Worm (Caenorhabditis elegans): ENCODE results near the gene F20G2.1.

The F20G2.1 gene

DNA sequence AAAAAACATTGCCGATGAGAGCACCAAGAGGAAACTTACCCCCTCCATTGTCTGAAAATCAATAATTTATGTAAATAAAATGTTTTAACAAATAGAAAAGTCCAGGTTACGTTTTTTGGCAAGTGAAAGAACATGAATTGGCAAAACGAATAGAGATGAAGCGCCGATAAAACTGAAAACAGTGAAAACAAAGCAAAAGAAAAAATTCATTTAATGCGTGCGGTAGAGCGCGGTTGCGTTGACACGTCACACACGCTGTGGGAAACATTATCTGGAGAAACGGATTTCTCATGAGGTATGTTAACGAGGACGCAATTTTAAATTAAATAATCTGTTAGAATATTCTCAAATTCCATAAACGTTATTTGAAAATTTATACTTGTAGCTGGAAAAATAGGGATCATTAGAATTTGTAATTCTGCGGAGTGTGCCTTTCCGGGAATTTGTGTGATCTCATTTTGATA is 38.1 kb downstream of the F20G2.1 start, which contains the start of gene zipt-9 (continued):
- peak; percentile 70 for TF ChIP-seq unc-3 (GFP tag; conservative IDR thresholded peaks at IDR 0.05)
- peak; percentile 73 for TF ChIP-seq unc-3 (tag; optimal IDR thresholded peaks at IDR 0.05)
- TF ChIP-seq fkh-10 (GFP tag; optimal IDR thresholded peaks at IDR 0.05), result no peak
- TF ChIP-seq dve-1 (tag; optimal IDR thresholded peaks at IDR 0.05), result no peak
- peak; percentile 92 for TF ChIP-seq rnt-1 (tag; optimal IDR thresholded peaks at IDR 0.05)
- TF ChIP-seq pag-3 (tag; optimal IDR thresholded peaks at IDR 0.05; ENCODE audit: borderline replicate concordance), result peak; percentile 61
- TF ChIP-seq ceh-45 (GFP tag; IDR thresholded peaks at IDR 0.05), result no peak
- TF ChIP-seq dmd-4 (tag; optimal IDR thresholded peaks at IDR 0.05; ENCODE audit: borderline replicate concordance), result peak; percentile 43
- TF ChIP-seq unc-42 (tag; optimal IDR thresholded peaks at IDR 0.05), result peak; percentile 98
- TF ChIP-seq sdc-2 (tag; optimal IDR thresholded peaks at IDR 0.05), result peak; percentile 51
- TF ChIP-seq sox-2 (GFP tag; IDR thresholded peaks at IDR 0.05), result no peak
- TF ChIP-seq C08G9.2 (tag; optimal IDR thresholded peaks at IDR 0.05), result peak; percentile 95
- peak; percentile 87 for TF ChIP-seq lim-6 (tag; optimal IDR thresholded peaks at IDR 0.05)
- TF ChIP-seq pax-1 (tag; optimal IDR thresholded peaks at IDR 0.05), result no peak
- TF ChIP-seq ets-4 (tag; optimal IDR thresholded peaks at IDR 0.05), result peak; percentile 95
- TF ChIP-seq hlh-15 (tag; optimal IDR thresholded peaks at IDR 0.05), result peak; percentile 79
- peak; percentile 68 for TF ChIP-seq unc-86 (tag; optimal IDR thresholded peaks at IDR 0.05)
- TF ChIP-seq T23F11.4 (GFP tag; optimal IDR thresholded peaks at IDR 0.05), result peak; percentile 12
- no peak for TF ChIP-seq pros-1 (tag; optimal IDR thresholded peaks at IDR 0.05)
- TF ChIP-seq nhr-11 (tag; optimal IDR thresholded peaks at IDR 0.05), result no peak
- no peak for TF ChIP-seq npax-4 (tag; optimal IDR thresholded peaks at IDR 0.05)
- TF ChIP-seq eyg-1 (tag; optimal IDR thresholded peaks at IDR 0.05), result no peak
- TF ChIP-seq C38D4.7 (GFP tag; optimal IDR thresholded peaks at IDR 0.05), result no peak
- TF ChIP-seq ceh-19 (GFP tag; optimal IDR thresholded peaks at IDR 0.05), result peak; percentile 22
- TF ChIP-seq ceh-34 (tag; optimal IDR thresholded peaks at IDR 0.05), result peak; percentile 89
- TF ChIP-seq ztf-16 (tag; optimal IDR thresholded peaks at IDR 0.05), result peak; percentile 62
- TF ChIP-seq K02D7.2 (tag; optimal IDR thresholded peaks at IDR 0.05), result no peak
- no peak for TF ChIP-seq ceh-24 (tag; optimal IDR thresholded peaks at IDR 0.05)
- peak; percentile 99 for TF ChIP-seq ceh-31 (tag; optimal IDR thresholded peaks at IDR 0.05)
- no peak for TF ChIP-seq pat-9 (tag; optimal IDR thresholded peaks at IDR 0.05)
- TF ChIP-seq ceh-6 (GFP tag; optimal IDR thresholded peaks at IDR 0.05), result peak; percentile 24
- TF ChIP-seq K09A11.1 (tag; optimal IDR thresholded peaks at IDR 0.05; ENCODE audit: insufficient read depth), result no peak
- peak; percentile 95 for TF ChIP-seq tbx-7 (tag; optimal IDR thresholded peaks at IDR 0.05)
- no peak for TF ChIP-seq hlh-13 (GFP tag; optimal IDR thresholded peaks at IDR 0.05)
- TF ChIP-seq hlh-30 (tag; optimal IDR thresholded peaks at IDR 0.05; ENCODE audit: insufficient read depth), result no peak
- peak; percentile 87 for TF ChIP-seq F13H6.1 (tag; optimal IDR thresholded peaks at IDR 0.05)
- TF ChIP-seq unc-55 (GFP tag; optimal IDR thresholded peaks at IDR 0.05), result no peak
- peak; percentile 96 for TF ChIP-seq ref-2 (tag; optimal IDR thresholded peaks at IDR 0.05)
- peak; percentile 76 for TF ChIP-seq ceh-18 (tag; optimal IDR thresholded peaks at IDR 0.05)
- peak; percentile 91 for TF ChIP-seq zip-5 (tag; optimal IDR thresholded peaks at IDR 0.05)
- TF ChIP-seq ceh-2 (tag; optimal IDR thresholded peaks at IDR 0.05), result peak; percentile 94
- peak; percentile 41 for TF ChIP-seq pha-2 (tag; optimal IDR thresholded peaks at IDR 0.05)
- TF ChIP-seq ceh-48 (tag; optimal IDR thresholded peaks at IDR 0.05), result no peak
- no peak for TF ChIP-seq ama-1 (optimal IDR thresholded peaks at IDR 0.05)
- peak; percentile 90 for TF ChIP-seq fax-1 (tag; optimal IDR thresholded peaks at IDR 0.05)
- TF ChIP-seq sox-4 (tag; optimal IDR thresholded peaks at IDR 0.05), result no peak
- peak; percentile 38 for TF ChIP-seq che-1 (tag; optimal IDR thresholded peaks at IDR 0.05)
- no peak for TF ChIP-seq odd-2 (tag; optimal IDR thresholded peaks at IDR 0.05)
- TF ChIP-seq syd-9 (tag; optimal IDR thresholded peaks at IDR 0.05), result peak; percentile 39
